Fruit fly (Drosophila melanogaster) whole organism, prepupa: Measurements from ENCODE around the gene CG14439.

Experiments
- CG10631 ChIP-seq: fragments of 200-800 bp; sonication (Bioruptor generic); optimal IDR thresholded peaks from 2 replicates; lab custom pipeline; 2016; ENCODE audit warnings: missing biosample characterization, missing genetic modification characterization
- CG10669 ChIP-seq: fragments of 200-800 bp; sonication (Bioruptor generic); optimal IDR thresholded peaks from 3 replicates; lab custom pipeline; 2018; ENCODE audit warnings: missing biosample characterization, mild to moderate bottlenecking, missing genetic modification characterization, moderate library complexity
- CG11294 ChIP-seq: fragments of 200-800 bp; sonication (Bioruptor generic); IDR thresholded peaks from 2 replicates; pipeline ENCODE4 v1.3.6; 2022; ENCODE audit warnings: missing biosample characterization, missing genetic modification characterization
- CG11762 ChIP-seq: fragments of 200-800 bp; sonication (Bioruptor generic); optimal IDR thresholded peaks from 3 replicates; lab custom pipeline; 2016; ENCODE audit warnings: missing biosample characterization, missing genetic modification characterization; ENCODE audit not compliant: insufficient read depth
- CG15336 ChIP-seq: fragments of 200-800 bp; sonication (Bioruptor generic); IDR thresholded peaks from 2 replicates; pipeline ENCODE4 v1.3.6; 2022; ENCODE audit warnings: missing biosample characterization, missing genetic modification characterization
- CG1621 ChIP-seq: fragments of 200-800 bp; sonication (Bioruptor generic); optimal IDR thresholded peaks from 3 replicates; lab custom pipeline; 2018; ENCODE audit warnings: missing biosample characterization, mild to moderate bottlenecking, missing genetic modification characterization
- CG16779 ChIP-seq: fragments of 200-800 bp; sonication (Bioruptor generic); optimal IDR thresholded peaks from 3 replicates; lab custom pipeline; 2017; ENCODE audit warnings: missing biosample characterization, mild to moderate bottlenecking, missing genetic modification characterization
- CG3032 ChIP-seq: fragments of 200-800 bp; optimal IDR thresholded peaks from 2 replicates; lab custom pipeline; 2019; ENCODE audit warnings: missing biosample characterization, mild to moderate bottlenecking, missing genetic modification characterization, moderate library complexity
- CG31627 ChIP-seq: fragments of 200-800 bp; sonication (Bioruptor generic); optimal IDR thresholded peaks from 3 replicates; lab custom pipeline; 2016; ENCODE audit warnings: missing biosample characterization, missing genetic modification characterization
- CG32006 ChIP-seq: fragments of 200-800 bp; sonication (Bioruptor generic); optimal IDR thresholded peaks from 3 replicates; lab custom pipeline; 2017; ENCODE audit warnings: missing biosample characterization, mild to moderate bottlenecking, missing genetic modification characterization
- CG34406 ChIP-seq: fragments of 200-800 bp; sonication (Bioruptor generic); optimal IDR thresholded peaks from 3 replicates; lab custom pipeline; 2016; ENCODE audit warnings: missing biosample characterization, missing genetic modification characterization
- CG4318 ChIP-seq: fragments of 200-800 bp; sonication (Bioruptor generic); optimal IDR thresholded peaks from 3 replicates; lab custom pipeline; 2017; ENCODE audit warnings: missing biosample characterization, mild to moderate bottlenecking, missing genetic modification characterization
- CG6163 ChIP-seq: fragments of 200-800 bp; sonication (Bioruptor generic); IDR thresholded peaks from 3 replicates; pipeline ENCODE4 v1.3.6; 2022; ENCODE audit warnings: missing biosample characterization, missing genetic modification characterization
- CG6276 ChIP-seq: fragments of 200-800 bp; sonication (Bioruptor generic); optimal IDR thresholded peaks from 2 replicates; lab custom pipeline; 2017; ENCODE audit warnings: missing biosample characterization, mild to moderate bottlenecking, missing genetic modification characterization
- CG6792 ChIP-seq: fragments of 200-800 bp; sonication (Bioruptor generic); optimal IDR thresholded peaks from 3 replicates; lab custom pipeline; 2016; ENCODE audit warnings: missing biosample characterization, missing genetic modification characterization
- CG6854 ChIP-seq: fragments of 200-800 bp; sonication (Bioruptor generic); optimal IDR thresholded peaks from 2 replicates; lab custom pipeline; 2017; ENCODE audit warnings: missing biosample characterization, mild to moderate bottlenecking, missing genetic modification characterization
- CG7368 ChIP-seq: fragments of 200-800 bp; sonication (Bioruptor generic); optimal IDR thresholded peaks from 3 replicates; lab custom pipeline; 2016; ENCODE audit warnings: missing biosample characterization, missing genetic modification characterization
- CG8119 ChIP-seq: fragments of 200-800 bp; sonication (Bioruptor generic); IDR thresholded peaks from 3 replicates; pipeline ENCODE4 v1.3.6; 2022; ENCODE audit warnings: missing biosample characterization, missing genetic modification characterization
- CG8319 ChIP-seq: fragments of 200-800 bp; sonication (Bioruptor generic); optimal IDR thresholded peaks from 3 replicates; lab custom pipeline; 2016; ENCODE audit warnings: missing biosample characterization, missing genetic modification characterization
- CG9139 ChIP-seq: fragments of 200-800 bp; sonication (Bioruptor generic); optimal IDR thresholded peaks from 3 replicates; lab custom pipeline; 2017; ENCODE audit warnings: missing biosample characterization, mild to moderate bottlenecking, missing genetic modification characterization
- Eip78C ChIP-seq: fragments of 200-800 bp; sonication (Bioruptor generic); peaks from one replicate; lab custom pipeline; 2016; ENCODE audit warnings: missing biosample characterization, missing genetic modification characterization
- Eip93F ChIP-seq: fragments of 200-800 bp; sonication (Bioruptor generic); optimal IDR thresholded peaks from 2 replicates; lab custom pipeline; 2016; ENCODE audit warnings: missing biosample characterization, mild to moderate bottlenecking, missing genetic modification characterization
- Gug ChIP-seq: fragments of 200-800 bp; sonication (Bioruptor generic); IDR thresholded peaks from 2 replicates; pipeline ENCODE4 v1.3.6; 2022; ENCODE audit warnings: missing biosample characterization, missing genetic modification characterization
- Hr39 ChIP-seq: fragments of 200-800 bp; sonication (Bioruptor generic); optimal IDR thresholded peaks from 2 replicates; lab custom pipeline; 2016; ENCODE audit warnings: missing biosample characterization, missing genetic modification characterization
- Hr4 ChIP-seq: fragments of 200-800 bp; sonication (Bioruptor generic); optimal IDR thresholded peaks from 3 replicates; lab custom pipeline; 2016; ENCODE audit warnings: missing biosample characterization, missing genetic modification characterization
- Lpt ChIP-seq: fragments of 200-800 bp; sonication (Bioruptor generic); optimal IDR thresholded peaks from 3 replicates; lab custom pipeline; 2016; ENCODE audit warnings: missing biosample characterization, missing genetic modification characterization
- OdsH ChIP-seq: fragments of 200-800 bp; sonication (Bioruptor generic); optimal IDR thresholded peaks from 3 replicates; lab custom pipeline; 2016; ENCODE audit warnings: missing biosample characterization, missing genetic modification characterization
- Smox ChIP-seq: fragments of 200-800 bp; sonication (Bioruptor generic); optimal IDR thresholded peaks from 3 replicates; lab custom pipeline; 2016; ENCODE audit warnings: missing biosample characterization, missing genetic modification characterization
- Sox102F ChIP-seq: fragments of 200-800 bp; sonication (Bioruptor generic); optimal IDR thresholded peaks from 2 replicates; lab custom pipeline; 2016; ENCODE audit warnings: missing biosample characterization, mild to moderate bottlenecking, missing genetic modification characterization
- Sox14 ChIP-seq: fragments of 200-800 bp; sonication (Bioruptor generic); optimal IDR thresholded peaks from 3 replicates; lab custom pipeline; 2016; ENCODE audit warnings: missing biosample characterization, missing genetic modification characterization
- Sox15 ChIP-seq: fragments of 200-800 bp; sonication (Bioruptor generic); optimal IDR thresholded peaks from 3 replicates; lab custom pipeline; 2016; ENCODE audit warnings: missing biosample characterization, missing genetic modification characterization
- achi ChIP-seq: fragments of 200-800 bp; sonication (Bioruptor generic); optimal IDR thresholded peaks from 3 replicates; lab custom pipeline; 2016; ENCODE audit warnings: missing biosample characterization, missing genetic modification characterization
- cyc ChIP-seq: fragments of 200-800 bp; sonication (Bioruptor generic); optimal IDR thresholded peaks from 3 replicates; lab custom pipeline; 2016; ENCODE audit warnings: missing biosample characterization, missing genetic modification characterization
- dsx ChIP-seq: fragments of 200-800 bp; optimal IDR thresholded peaks from 3 replicates; lab custom pipeline; 2019; ENCODE audit warnings: missing biosample characterization, mild to moderate bottlenecking, missing genetic modification characterization, moderate library complexity; ENCODE audit not compliant: poor library complexity, severe bottlenecking
- eg ChIP-seq: fragments of 200-800 bp; sonication (Bioruptor generic); IDR thresholded peaks from 3 replicates; pipeline ENCODE4 v1.3.6; 2022; ENCODE audit warnings: missing biosample characterization, missing genetic modification characterization
- esn ChIP-seq: fragments of 200-800 bp; sonication (Bioruptor generic); optimal IDR thresholded peaks from 2 replicates; lab custom pipeline; 2016; ENCODE audit warnings: missing biosample characterization, mild to moderate bottlenecking, missing genetic modification characterization, moderate library complexity
- fd59A ChIP-seq: fragments of 200-800 bp; sonication (Bioruptor generic); optimal IDR thresholded peaks from 2 replicates; lab custom pipeline; 2017; ENCODE audit warnings: missing biosample characterization, mild to moderate bottlenecking, missing genetic modification characterization, missing genetic modification reagents
- fd85E ChIP-seq: fragments of 200-800 bp; sonication (Bioruptor generic); optimal IDR thresholded peaks from 3 replicates; lab custom pipeline; 2016; ENCODE audit warnings: missing biosample characterization, missing genetic modification characterization
- lz ChIP-seq: fragments of 200-800 bp; sonication (Bioruptor generic); optimal IDR thresholded peaks from 3 replicates; lab custom pipeline; 2016; ENCODE audit warnings: missing biosample characterization, missing genetic modification characterization
- net ChIP-seq: fragments of 200-800 bp; sonication (Bioruptor generic); optimal IDR thresholded peaks from 3 replicates; lab custom pipeline; 2016; ENCODE audit warnings: missing biosample characterization, missing genetic modification characterization
- pdm3 ChIP-seq: fragments of 200-800 bp; sonication (Bioruptor generic); optimal IDR thresholded peaks from 3 replicates; lab custom pipeline; 2016; ENCODE audit warnings: missing biosample characterization, missing genetic modification characterization
- salr ChIP-seq, 2 experiments: fragments of 200-800 bp; sonication (Bioruptor generic); optimal IDR thresholded peaks; 3 replicates each; lab custom pipeline; 2016 to 2018; ENCODE audit warnings: missing biosample characterization in 2 of 2, missing genetic modification characterization in 2 of 2, mild to moderate bottlenecking in 1 of 2
- ss ChIP-seq, 2 experiments: fragments of 200-800 bp; sonication (Bioruptor generic); optimal IDR thresholded peaks; 2 replicates in 1 of 2; 3 replicates in 1 of 2; lab custom pipeline; 2017 to 2018; ENCODE audit warnings: mild to moderate bottlenecking in 2 of 2, missing biosample characterization in 2 of 2, missing genetic modification characterization in 2 of 2, moderate library complexity in 1 of 2
- svp ChIP-seq: fragments of 200-800 bp; sonication (Bioruptor generic); peaks from one replicate; lab custom pipeline; 2016; ENCODE audit warnings: missing biosample characterization, missing genetic modification characterization
- vri ChIP-seq: fragments of 200-800 bp; sonication (Bioruptor generic); optimal IDR thresholded peaks from 3 replicates; lab custom pipeline; 2016; ENCODE audit warnings: missing biosample characterization, mild to moderate bottlenecking, missing genetic modification characterization

Gene CG14439

DNA sequence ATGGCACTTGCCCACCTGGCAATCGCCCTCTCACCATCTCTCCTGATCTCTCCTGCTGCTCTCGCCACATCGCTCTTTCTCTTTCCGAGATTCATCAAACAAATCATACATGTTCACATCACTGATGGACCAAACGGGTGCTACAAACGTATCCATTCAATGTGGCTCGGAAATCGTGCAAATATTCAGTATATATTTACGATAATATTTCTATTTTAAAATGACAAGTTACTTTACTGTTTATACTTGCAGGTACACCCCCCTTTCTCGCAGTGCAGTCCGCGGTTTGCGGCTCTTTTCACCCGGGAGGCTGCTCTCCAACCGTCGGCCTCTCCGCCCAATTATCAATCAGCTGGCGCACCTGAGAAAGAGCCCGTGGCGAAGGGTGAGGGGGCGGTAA is 44.2 kb downstream of the CG14439 start (continued):
- TF ChIP-seq Hr4 (GFP tag; lab: Kevin White, UChicago) (peak; percentile 88), CG7368 (GFP tag; lab: Kevin White, UChicago) (peak; percentile 48), CG4318 (GFP tag; lab: Kevin White, UChicago) (no peak), Lpt (GFP tag; lab: Kevin White, UChicago) (peak; percentile 69), CG6276 (GFP tag; lab: Kevin White, UChicago) (peak; percentile 84), svp (GFP tag; lab: Kevin White, UChicago) (peak; percentile 68), CG34406 (GFP tag; lab: Kevin White, UChicago) (peak; percentile 65), pdm3 (GFP tag; lab: Kevin White, UChicago) (no peak), CG11294 (peak; percentile 70; the same call in 1 of the 2 replicates), Sox14 (peak; percentile 60), vri (GFP tag; lab: Kevin White, UChicago) (peak; percentile 57), lz (GFP tag; lab: Kevin White, UChicago) (peak; percentile 69), Sox15 (GFP tag; lab: Kevin White, UChicago) (peak; percentile 38), Eip93F (GFP tag; lab: Kevin White, UChicago) (peak; percentile 73), CG32006 (peak; percentile 91), esn (GFP tag; lab: Kevin White, UChicago) (peak; percentile 77), eg (GFP tag; lab: Robert Waterston, UW) (peak; percentile 93), CG8319 (GFP tag; lab: Kevin White, UChicago) (peak; percentile 35), net (GFP tag; lab: Kevin White, UChicago) (peak; percentile 70), CG10669 (GFP tag; lab: Kevin White, UChicago) (no peak), OdsH (GFP tag; lab: Kevin White, UChicago) (peak; percentile 75), salr (GFP tag; optimal IDR thresholded peaks at IDR 0.05; lab: Kevin White, UChicago) (peak in 1 of 2 experiments; percentile 49), cyc (GFP tag; lab: Kevin White, UChicago) (peak; percentile 75), Eip78C (GFP tag; lab: Kevin White, UChicago) (peak; percentile 92), Sox102F (peak; percentile 78), Smox (GFP tag; lab: Kevin White, UChicago) (no peak)

DNA sequence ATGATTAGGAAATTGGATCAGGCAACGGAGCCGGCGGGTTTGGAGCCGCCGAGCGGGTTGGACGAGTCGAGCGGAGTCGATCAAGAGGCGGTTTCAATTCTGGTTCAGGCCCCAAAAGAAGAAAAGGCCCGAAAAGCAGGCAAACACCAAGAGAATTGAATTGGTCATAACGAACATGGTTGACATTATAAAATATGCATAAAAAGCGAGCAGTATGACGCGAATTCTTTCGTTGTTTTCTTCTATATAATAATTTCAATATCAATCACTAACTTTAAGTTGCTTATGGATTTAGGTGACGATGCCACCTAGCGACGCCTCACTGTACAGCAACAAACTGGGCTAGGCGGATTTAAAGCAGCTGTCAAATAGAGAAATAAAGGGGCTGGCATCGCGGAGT is 45.5 kb downstream of the CG14439 start:
- TF ChIP-seq salr (GFP tag; optimal IDR thresholded peaks at IDR 0.05; lab: Kevin White, UChicago) (no peak), eg (GFP tag; lab: Robert Waterston, UW) (peak; percentile 68), CG15336 (GFP tag; lab: Robert Waterston, UW) (peak; percentile 29; the same call in 1 of the 2 replicates), CG6163 (peak; percentile 60; the same call in 1 of the 3 replicates), CG11294 (peak; percentile 37; the same call in 1 of the 2 replicates), achi (GFP tag; lab: Kevin White, UChicago) (no peak), CG8119 (GFP tag; lab: Robert Waterston, UW) (no peak), Gug (GFP tag; lab: Robert Waterston, UW) (peak; percentile 37; the same call in 1 of the 2 replicates), CG32006 (no peak), Lpt (GFP tag; lab: Kevin White, UChicago) (no peak), svp (GFP tag; lab: Kevin White, UChicago) (no peak)

DNA sequence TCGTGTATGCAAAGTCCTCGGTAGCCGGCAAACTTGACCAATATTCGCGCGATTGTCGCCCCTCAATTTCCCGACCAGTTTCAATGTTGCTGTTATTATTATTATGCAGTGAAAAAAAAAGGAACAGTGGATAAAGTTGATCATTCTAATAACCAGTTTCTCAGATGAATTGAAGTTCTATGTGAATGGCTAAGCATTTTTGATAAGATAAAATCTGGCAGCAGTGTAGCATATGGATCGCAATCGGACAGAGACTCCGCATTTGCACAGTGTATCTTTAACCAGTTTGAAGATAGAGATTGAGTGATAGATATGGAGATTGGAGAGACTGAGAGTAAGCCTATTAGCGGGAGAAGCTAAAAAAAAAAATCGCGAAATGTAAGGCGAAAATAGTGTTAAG is 46.0 kb downstream of the CG14439 start:
- TF ChIP-seq dsx (GFP tag; lab: Kevin White, UChicago) (peak; percentile 38), esn (GFP tag; lab: Kevin White, UChicago) (peak; percentile 56), fd85E (GFP tag; lab: Kevin White, UChicago) (peak; percentile 26), Hr4 (GFP tag; lab: Kevin White, UChicago) (peak; percentile 97), OdsH (GFP tag; lab: Kevin White, UChicago) (peak; percentile 85), CG3032 (tag; lab: Kevin White, UChicago) (peak; percentile 38), vri (GFP tag; lab: Kevin White, UChicago) (peak; percentile 23), CG31627 (peak; percentile 64), CG11762 (GFP tag; lab: Kevin White, UChicago) (peak; percentile 52), net (GFP tag; lab: Kevin White, UChicago) (peak; percentile 80), Hr39 (peak; percentile 58), ss (GFP tag; optimal IDR thresholded peaks at IDR 0.05; lab: Kevin White, UChicago) (peak in 1 of 2 experiments; percentile 32), Sox15 (GFP tag; lab: Kevin White, UChicago) (peak; percentile 45), CG6792 (GFP tag; lab: Kevin White, UChicago) (peak; percentile 66), CG32006 (peak; percentile 94), CG6854 (GFP tag; lab: Kevin White, UChicago) (no peak), Lpt (GFP tag; lab: Kevin White, UChicago) (peak; percentile 90), CG1621 (tag; lab: Kevin White, UChicago) (peak; percentile 39), Eip93F (GFP tag; lab: Kevin White, UChicago) (no peak), CG7368 (GFP tag; lab: Kevin White, UChicago) (peak; percentile 76), CG10631 (GFP tag; lab: Kevin White, UChicago) (peak; percentile 71), CG16779 (tag; lab: Kevin White, UChicago) (peak; percentile 43), CG9139 (GFP tag; lab: Kevin White, UChicago) (no peak), Smox (GFP tag; lab: Kevin White, UChicago) (peak; percentile 45), Sox14 (peak; percentile 76), fd59A (GFP tag; lab: Kevin White, UChicago) (peak; percentile 42)
